Worm (Caenorhabditis elegans): ENCODE results near the gene F56C4.4.

- TF ChIP-seq ztf-23 (GFP tag; IDR thresholded peaks at IDR 0.05) (no peak), ztf-29 (GFP tag; IDR thresholded peaks at IDR 0.05) (no peak), tab-1 (GFP tag; IDR thresholded peaks at IDR 0.05) (no peak), flt-1 (GFP tag; IDR thresholded peaks at IDR 0.05) (no peak), cog-1 (tag; optimal IDR thresholded peaks at IDR 0.05) (no peak), ref-1 (GFP tag; conservative IDR thresholded peaks at IDR 0.05) (no peak), med-1 (GFP tag; optimal IDR thresholded peaks at IDR 0.05; ENCODE audit: insufficient read depth) (no peak), klf-2 (GFP tag; conservative IDR thresholded peaks at IDR 0.05) (no peak), T22C8.4 (GFP tag; IDR thresholded peaks at IDR 0.05) (no peak)
These were observed 37.5 kb downstream of the F56C4.4 start, which contains the start of gene C43F9.7 for ce11 chrIV:10593570-10593969.

Data from whole organism, midembryonic.